Worm (Caenorhabditis elegans) whole organism, L4 larva: ENCODE data around the gene C01G10.10.

Source experiments
- F37D6.2 ChIP-seq: sonication (generic microtip); optimal IDR thresholded peaks from 2 replicates; lab custom pipeline; 2016; ENCODE audit warnings: mild to moderate bottlenecking, missing genetic modification characterization, missing compliant biosample characterization
- F49E8.2 ChIP-seq: sonication (generic microtip); optimal IDR thresholded peaks from 2 replicates; lab custom pipeline; 2016; ENCODE audit warnings: missing compliant biosample characterization, mild to moderate bottlenecking, missing genetic modification characterization, borderline replicate concordance
- R02D3.7 ChIP-seq: fragments of 150-350 bp; sonication (generic microtip); optimal IDR thresholded peaks from 3 replicates; lab custom pipeline; 2014; ENCODE audit warnings: missing biosample characterization, missing genetic modification characterization
- T26A8.4 ChIP-seq: fragments of 200-800 bp; sonication (Bioruptor generic); IDR thresholded peaks from 2 replicates; pipeline ENCODE4 v1.3.6; 2022; ENCODE audit warnings: missing genetic modification characterization, missing compliant biosample characterization
- Y48G9A.11 ChIP-seq: fragments of 200-800 bp; sonication (Bioruptor generic); IDR thresholded peaks from 2 replicates; pipeline ENCODE4 v1.3.6; 2022; ENCODE audit warnings: missing genetic modification reagents, missing genetic modification characterization, missing compliant biosample characterization
- Y75B8A.6 ChIP-seq: fragments of 200-800 bp; sonication (Bioruptor generic); IDR thresholded peaks from 2 replicates; pipeline ENCODE4 v1.3.6; 2022; ENCODE audit warnings: missing genetic modification reagents, missing genetic modification characterization, missing compliant biosample characterization
- ZK337.2 ChIP-seq: fragments of 200-800 bp; sonication (Bioruptor generic); IDR thresholded peaks from 2 replicates; pipeline ENCODE4 v1.3.6; 2022; ENCODE audit warnings: missing genetic modification reagents, missing genetic modification characterization, missing compliant biosample characterization
- aha-1 ChIP-seq: fragments of 150-350 bp; peaks from one replicate; lab custom pipeline; 2014; ENCODE audit warnings: missing biosample characterization, missing genetic modification characterization
- aly-2 ChIP-seq: sonication (generic microtip); optimal IDR thresholded peaks from 2 replicates; lab custom pipeline; 2018; ENCODE audit warnings: missing biosample characterization, missing genetic modification characterization
- ama-1 ChIP-seq: fragments of 150-350 bp; optimal IDR thresholded peaks from 2 replicates; lab custom pipeline; 2014; ENCODE audit warnings: inconsistent platforms, mixed read lengths
- arid-1 ChIP-seq: fragments of 200-800 bp; sonication (Bioruptor generic); conservative IDR thresholded peaks from 2 replicates; pipeline ENCODE4 v1.3.6; 2022; ENCODE audit warnings: missing genetic modification reagents, missing genetic modification characterization, missing compliant biosample characterization
- ceh-20 ChIP-seq: fragments of 200-800 bp; sonication (Bioruptor generic); IDR thresholded peaks from 2 replicates; pipeline ENCODE4 v1.3.6; 2022; ENCODE audit warnings: missing genetic modification reagents, missing genetic modification characterization, missing compliant biosample characterization
- ceh-44 ChIP-seq: fragments of 200-800 bp; sonication (Bioruptor generic); IDR thresholded peaks from 2 replicates; pipeline ENCODE4 v1.3.6; 2022; ENCODE audit warnings: missing genetic modification reagents, missing genetic modification characterization, missing compliant biosample characterization
- ces-1 ChIP-seq: fragments of 150-350 bp; sonication (generic microtip); optimal IDR thresholded peaks from 4 replicates; lab custom pipeline; 2014; ENCODE audit warnings: missing biosample characterization, missing genetic modification reagents, missing genetic modification characterization
- daf-16 ChIP-seq, 3 experiments: sonication (generic microtip); optimal IDR thresholded peaks; 2 replicates each; lab custom pipeline; 2016 to 2017; ENCODE audit warnings: missing genetic modification characterization in 3 of 3, missing genetic modification reagents in 3 of 3, mild to moderate bottlenecking in 2 of 3, missing compliant biosample characterization in 2 of 3, missing biosample characterization in 1 of 3, moderate library complexity in 1 of 3
- dmd-6 ChIP-seq: fragments of 200-800 bp; sonication (Bioruptor generic); IDR thresholded peaks from 2 replicates; pipeline ENCODE4 v1.3.6; 2022; ENCODE audit warnings: missing genetic modification reagents, missing genetic modification characterization, missing compliant biosample characterization
- dmd-8 ChIP-seq: fragments of 200-800 bp; sonication (Bioruptor generic); IDR thresholded peaks from 2 replicates; pipeline ENCODE4 v1.3.6; 2022; ENCODE audit warnings: missing genetic modification characterization, missing compliant biosample characterization
- dmd-9 ChIP-seq: fragments of 200-800 bp; sonication (Bioruptor generic); IDR thresholded peaks from 2 replicates; pipeline ENCODE4 v1.3.6; 2022; ENCODE audit warnings: missing genetic modification reagents, missing genetic modification characterization, missing compliant biosample characterization
- dpl-1 ChIP-seq: fragments of 150-350 bp; optimal IDR thresholded peaks from 2 replicates; lab custom pipeline; 2014; ENCODE audit warnings: missing biosample characterization, missing genetic modification reagents, missing genetic modification characterization
- duxl-1 ChIP-seq: sonication (generic microtip); optimal IDR thresholded peaks from 2 replicates; lab custom pipeline; 2016; ENCODE audit warnings: mild to moderate bottlenecking, missing genetic modification characterization, moderate library complexity, missing compliant biosample characterization; ENCODE audit not compliant: poor library complexity
- dve-1 ChIP-seq: sonication (generic microtip); optimal IDR thresholded peaks from 2 replicates; lab custom pipeline; 2017; ENCODE audit warnings: antibody characterized with exemption, mild to moderate bottlenecking, missing genetic modification characterization, missing compliant biosample characterization; ENCODE audit not compliant: insufficient read depth
- egl-43 ChIP-seq: fragments of 200-800 bp; sonication (Bioruptor generic); IDR thresholded peaks from 2 replicates; pipeline ENCODE4 v1.3.6; 2022; ENCODE audit warnings: missing genetic modification reagents, missing genetic modification characterization, missing compliant biosample characterization
- hlh-11 ChIP-seq: fragments of 200-800 bp; sonication (Bioruptor generic); optimal IDR thresholded peaks from 2 replicates; lab custom pipeline; 2018; ENCODE audit warnings: mild to moderate bottlenecking, missing genetic modification characterization, missing compliant biosample characterization
- lin-13 ChIP-seq: fragments of 150-350 bp; optimal IDR thresholded peaks from 2 replicates; lab custom pipeline; 2014; ENCODE audit warnings: missing biosample characterization, missing genetic modification reagents, missing genetic modification characterization
- lin-38 ChIP-seq: fragments of 200-800 bp; sonication (Bioruptor generic); IDR thresholded peaks from 2 replicates; pipeline ENCODE4 v1.3.6; 2022; ENCODE audit warnings: missing genetic modification reagents, missing genetic modification characterization, missing compliant biosample characterization
- madf-9 ChIP-seq: fragments of 200-800 bp; sonication (Bioruptor generic); conservative IDR thresholded peaks from 2 replicates; pipeline ENCODE4 v1.3.6; 2022; ENCODE audit warnings: missing genetic modification reagents, missing genetic modification characterization, missing compliant biosample characterization
- mdt-29 ChIP-seq: fragments of 200-800 bp; sonication (Bioruptor generic); IDR thresholded peaks from 2 replicates; pipeline ENCODE4 v1.3.6; 2022; ENCODE audit warnings: missing genetic modification reagents, missing genetic modification characterization, missing compliant biosample characterization
- mep-1 ChIP-seq: fragments of 150-350 bp; sonication (generic microtip); optimal IDR thresholded peaks from 3 replicates; lab custom pipeline; 2014; ENCODE audit warnings: missing biosample characterization, missing genetic modification characterization
- mes-2 ChIP-seq: sonication (generic microtip); optimal IDR thresholded peaks from 2 replicates; lab custom pipeline; 2016; ENCODE audit warnings: missing genotype, mild to moderate bottlenecking, missing genetic modification characterization, missing compliant biosample characterization; ENCODE audit not compliant: poor library complexity, severe bottlenecking
- nhr-10 ChIP-seq: fragments of 150-350 bp; optimal IDR thresholded peaks from 2 replicates; lab custom pipeline; 2014; ENCODE audit warnings: missing biosample characterization, missing genetic modification characterization
- nhr-111 ChIP-seq: fragments of 200-800 bp; sonication (Bioruptor generic); optimal IDR thresholded peaks from 2 replicates; lab custom pipeline; 2018; ENCODE audit warnings: mild to moderate bottlenecking, missing genetic modification characterization, missing compliant biosample characterization
- nhr-25 ChIP-seq: sonication (generic microtip); optimal IDR thresholded peaks from 2 replicates; lab custom pipeline; 2017; ENCODE audit warnings: missing genetic modification characterization, mild to moderate bottlenecking, missing compliant biosample characterization, antibody characterized with exemption, moderate library complexity, borderline replicate concordance; ENCODE audit not compliant: insufficient read depth
- nhr-28 ChIP-seq: fragments of 150-350 bp; optimal IDR thresholded peaks from 2 replicates; lab custom pipeline; 2014; ENCODE audit warnings: missing biosample characterization, missing genetic modification characterization
- nhr-41 ChIP-seq: fragments of 200-800 bp; sonication (Bioruptor generic); IDR thresholded peaks from 2 replicates; pipeline ENCODE4 v1.3.6; 2022; ENCODE audit warnings: missing genetic modification reagents, missing genetic modification characterization, missing compliant biosample characterization
- nhr-6 ChIP-seq: fragments of 150-350 bp; optimal IDR thresholded peaks from 2 replicates; lab custom pipeline; 2014; ENCODE audit warnings: missing biosample characterization, missing genetic modification characterization
- nhr-77 ChIP-seq: fragments of 150-350 bp; optimal IDR thresholded peaks from 2 replicates; lab custom pipeline; 2014; ENCODE audit warnings: missing biosample characterization, missing genetic modification characterization
- pha-4 ChIP-seq, 2 experiments: fragments of 150-350 bp in 1 of 2; fragments of 200-800 bp in 1 of 2; sonication (Bioruptor generic) in 1 of 2; IDR thresholded peaks in 1 of 2; optimal IDR thresholded peaks in 1 of 2; 2 replicates each; pipeline versions ENCODE4 v1.3.6 to Lab custom; 2014 to 2022; ENCODE audit warnings: missing genetic modification characterization in 2 of 2, missing genetic modification reagents in 2 of 2, missing biosample characterization in 1 of 2, missing compliant biosample characterization in 1 of 2
- tra-1 ChIP-seq: fragments of 200-800 bp; sonication (Bioruptor generic); IDR thresholded peaks from 2 replicates; pipeline ENCODE4 v1.3.6; 2022; ENCODE audit warnings: missing genetic modification reagents, missing genetic modification characterization, missing compliant biosample characterization
- unc-130 ChIP-seq: sonication (generic microtip); optimal IDR thresholded peaks from 2 replicates; lab custom pipeline; 2016; ENCODE audit warnings: missing genetic modification reagents, missing genetic modification characterization, missing compliant biosample characterization
- zfp-2 ChIP-seq: sonication (generic microtip); optimal IDR thresholded peaks from 2 replicates; lab custom pipeline; 2016; ENCODE audit warnings: mild to moderate bottlenecking, missing genetic modification characterization, missing compliant biosample characterization

Gene C01G10.10

ce11 chrV:15085335-15085800 is 3.1 kb upstream of the C01G10.10 start, which contains the start of the genes ahsa-1 and C01G10.7 (continued):
- TF ChIP-seq hlh-11 (peak; percentile 74), zfp-2 (tag; lab: Kevin White, UChicago) (no peak), dmd-9 (GFP tag; lab: Robert Waterston, UW) (peak; percentile 86), F37D6.2 (tag; lab: Kevin White, UChicago) (peak; percentile 70), aha-1 (tag; lab: Kevin White, UChicago) (peak; percentile 98), ZK337.2 (peak; percentile 91), nhr-77 (tag; lab: Kevin White, UChicago) (peak; percentile 88), dmd-6 (GFP tag; lab: Robert Waterston, UW) (peak; percentile 86), mep-1 (tag; lab: Kevin White, UChicago) (no peak), lin-13 (GFP tag; lab: Kevin White, UChicago) (peak; percentile 86), mdt-29 (peak; percentile 52; the same call in 1 of the 2 replicates), ceh-20 (peak; percentile 67; the same call in 1 of the 2 replicates), tra-1 (GFP tag; lab: Robert Waterston, UW) (peak; percentile 58; the same call in 1 of the 2 replicates), nhr-10 (peak; percentile 8), dpl-1 (GFP tag; lab: Kevin White, UChicago) (peak; percentile 84), ceh-44 (GFP tag; lab: Robert Waterston, UW) (peak; percentile 72; the same call in 1 of the 2 replicates), madf-9 (peak; percentile 75), Y48G9A.11 (GFP tag; lab: Robert Waterston, UW) (peak; percentile 82), mes-2 (tag; lab: Kevin White, UChicago) (peak; percentile 99), nhr-111 (GFP tag; lab: Kevin White, UChicago) (no peak), pha-4 (GFP tag; IDR thresholded peaks at IDR 0.05; lab: Robert Waterston, UW) (peak; percentile 54; the same call in 1 of the 2 replicates), pha-4 (tag; optimal IDR thresholded peaks at IDR 0.05; lab: Kevin White, UChicago) (peak; percentile 97), ces-1 (GFP tag; lab: Kevin White, UChicago) (peak; percentile 60), T26A8.4 (GFP tag; lab: Robert Waterston, UW) (peak; percentile 59; the same call in 1 of the 2 replicates), Y75B8A.6 (GFP tag; lab: Robert Waterston, UW) (no peak), unc-130 (GFP tag; lab: Kevin White, UChicago) (peak; percentile 98), R02D3.7 (tag; lab: Kevin White, UChicago) (peak; percentile 89), nhr-28 (peak; percentile 64), nhr-41 (GFP tag; lab: Robert Waterston, UW) (no peak)

- TF ChIP-seq lin-38, result peak; percentile 66
- 0 out of 2 replicates have a peak, but pooled peaks have one; percentile 30 for TF ChIP-seq arid-1 (GFP tag; lab: Robert Waterston, UW)
- TF ChIP-seq ama-1 (lab: Kevin White, UChicago), result peak; percentile 70
- no peak for TF ChIP-seq nhr-10
- TF ChIP-seq aha-1 (tag; lab: Kevin White, UChicago), result peak; percentile 18
- peak; percentile 47; the same call in 1 of the 2 replicates for TF ChIP-seq egl-43 (GFP tag; lab: Robert Waterston, UW)
- peak; percentile 32 for TF ChIP-seq F49E8.2 (tag; lab: Kevin White, UChicago)
- TF ChIP-seq nhr-25 (tag; lab: Kevin White, UChicago), result no peak
- 0 out of 2 replicates have a peak, but pooled peaks have one; percentile 21 for TF ChIP-seq Y75B8A.6 (GFP tag; lab: Robert Waterston, UW)
- TF ChIP-seq dve-1 (tag; lab: Kevin White, UChicago), result peak; percentile 10
- TF ChIP-seq pha-4 (GFP tag; IDR thresholded peaks at IDR 0.05; lab: Robert Waterston, UW), result peak; percentile 47; the same call in 1 of the 2 replicates
- no peak for TF ChIP-seq pha-4 (tag; optimal IDR thresholded peaks at IDR 0.05; lab: Kevin White, UChicago)
- TF ChIP-seq T26A8.4 (GFP tag; lab: Robert Waterston, UW), result peak; percentile 14; the same call in 1 of the 2 replicates
- no peak for TF ChIP-seq dmd-8
- no peak for TF ChIP-seq aly-2
- TF ChIP-seq duxl-1, result peak; percentile 44
- no peak for TF ChIP-seq nhr-111 (GFP tag; lab: Kevin White, UChicago)
- TF ChIP-seq lin-13 (GFP tag; lab: Kevin White, UChicago), result peak; percentile 35
- TF ChIP-seq Y48G9A.11 (GFP tag; lab: Robert Waterston, UW), result peak; percentile 58; the same call in 1 of the 2 replicates
- peak; percentile 48 for TF ChIP-seq nhr-6 (tag; lab: Kevin White, UChicago)
- TF ChIP-seq daf-16 (GFP tag; optimal IDR thresholded peaks at IDR 0.05; lab: Kevin White, UChicago), result no peak
- TF ChIP-seq daf-16 (tag; optimal IDR thresholded peaks at IDR 0.05; lab: Kevin White, UChicago), result peak; percentile 25
- TF ChIP-seq, all 104 proteins: peak for 15
Measured at ce11 chrV:15083659-15084058, 1.4 kb upstream of the C01G10.10 start.
